Fruit fly (Drosophila melanogaster): ENCODE measurements around the gene Tspo.

Gene Tspo

DNA sequence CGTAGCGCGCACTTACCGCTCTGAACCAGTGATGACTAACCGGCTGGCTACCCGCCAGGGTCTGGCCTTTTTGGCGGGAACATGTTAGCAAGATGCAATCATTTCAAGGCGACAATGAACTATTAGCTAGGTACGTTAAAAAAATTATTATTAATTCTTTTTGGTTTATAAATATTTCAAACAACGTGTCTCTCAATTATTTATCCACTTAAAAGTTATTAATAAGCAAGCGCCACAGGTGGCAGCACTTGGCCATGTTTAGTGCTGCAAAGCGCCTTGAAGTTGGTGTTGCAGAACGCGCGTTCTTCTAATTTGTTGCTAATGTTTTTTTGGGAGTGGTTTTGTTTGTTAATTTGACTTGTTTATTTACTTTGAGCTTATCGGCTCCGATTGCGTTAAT is 14.8 kb downstream of the Tspo start, which contains the start of the genes Ipk2 and cold (continued):
- TF ChIP-seq ssp (GFP tag; IDR thresholded peaks at IDR 0.05) (peak; percentile 66), CG10979 (tag; optimal IDR thresholded peaks at IDR 0.05) (peak; percentile 67), CG32767 (GFP tag; IDR thresholded peaks at IDR 0.05) (peak; percentile 44; the same call in 1 of the 2 replicates), CG11093 (GFP tag; IDR thresholded peaks at IDR 0.05) (peak; percentile 48; the same call in 1 of the 3 replicates), HLH54F (GFP tag; optimal IDR thresholded peaks at IDR 0.05) (peak; percentile 87), zfh2 (GFP tag; optimal IDR thresholded peaks at IDR 0.05) (peak; percentile 88), CG10565 (GFP tag; optimal IDR thresholded peaks at IDR 0.05) (peak; percentile 51), CG11696 (GFP tag; IDR thresholded peaks at IDR 0.05) (no peak), NfI (GFP tag; optimal IDR thresholded peaks at IDR 0.05) (peak; percentile 85), Drgx (GFP tag; IDR thresholded peaks at IDR 0.05) (peak; percentile 40; the same call in 1 of the 2 replicates), E2f1 (GFP tag; IDR thresholded peaks at IDR 0.05) (peak; percentile 75), trem (tag; optimal IDR thresholded peaks at IDR 0.05) (peak; percentile 93), ara (GFP tag; IDR thresholded peaks at IDR 0.05) (peak; percentile 55), CG7786 (GFP tag; optimal IDR thresholded peaks at IDR 0.05) (peak; percentile 77), Neu2 (GFP tag; optimal IDR thresholded peaks at IDR 0.05; ENCODE audit: borderline replicate concordance) (no peak), CG7271 (tag; optimal IDR thresholded peaks at IDR 0.05) (no peak), CG14965 (GFP tag; optimal IDR thresholded peaks at IDR 0.05; ENCODE audit: borderline replicate concordance) (no peak), CG4854 (GFP tag; optimal IDR thresholded peaks at IDR 0.05) (peak; percentile 73), NC2α (GFP tag; optimal IDR thresholded peaks at IDR 0.05) (peak; percentile 42), Ssrp (tag; optimal IDR thresholded peaks at IDR 0.05) (peak; percentile 72), Pdp1 (GFP tag; optimal IDR thresholded peaks at IDR 0.05) (peak in 1 of 2 experiments; percentile 81), MESR4 (GFP tag; optimal IDR thresholded peaks at IDR 0.05) (peak; percentile 45), CG43689 (GFP tag; IDR thresholded peaks at IDR 0.05) (0 out of 2 replicates have a peak, but pooled peaks have one; percentile 10), br (optimal IDR thresholded peaks at IDR 0.05) (no peak), CG2712 (tag; optimal IDR thresholded peaks at IDR 0.05) (peak; percentile 82), NK7.1 (GFP tag; optimal IDR thresholded peaks at IDR 0.05) (peak; percentile 19), CG1792 (GFP tag; optimal IDR thresholded peaks at IDR 0.05) (peak; percentile 71), CG9932 (GFP tag; IDR thresholded peaks at IDR 0.05) (peak; percentile 91), Doc3 (GFP tag; IDR thresholded peaks at IDR 0.05; ENCODE audit: partially characterized antibody) (no peak), CG8290 (GFP tag; optimal IDR thresholded peaks at IDR 0.05) (peak; percentile 69), CG8290 (tag; optimal IDR thresholded peaks at IDR 0.05) (peak in 1 of 2 experiments; percentile 23), psq (GFP tag; optimal IDR thresholded peaks at IDR 0.05) (peak; percentile 70), danr (GFP tag; IDR thresholded peaks at IDR 0.05) (peak; percentile 41; the same call in 1 of the 2 replicates), Max (GFP tag; optimal IDR thresholded peaks at IDR 0.05) (peak; percentile 89), tio (GFP tag; optimal IDR thresholded peaks at IDR 0.05) (no peak), h (optimal IDR thresholded peaks at IDR 0.05) (no peak), CG7839 (tag; optimal IDR thresholded peaks at IDR 0.05) (peak; percentile 82), CG3065 (GFP tag; optimal IDR thresholded peaks at IDR 0.05) (peak; percentile 68), Fer3 (tag; optimal IDR thresholded peaks at IDR 0.05) (peak; percentile 72), rib (GFP tag; IDR thresholded peaks at IDR 0.05) (peak; percentile 43; the same call in 1 of the 2 replicates), CG8924 (tag; optimal IDR thresholded peaks at IDR 0.05) (peak; percentile 96), CG31224 (GFP tag; IDR thresholded peaks at IDR 0.05) (peak; percentile 64), CG30403 (GFP tag; optimal IDR thresholded peaks at IDR 0.05) (peak; percentile 90), CG2875 (GFP tag; optimal IDR thresholded peaks at IDR 0.05) (peak; percentile 24), YL-1 (GFP tag; optimal IDR thresholded peaks at IDR 0.05) (peak; percentile 93), lbe (GFP tag; optimal IDR thresholded peaks at IDR 0.05) (peak; percentile 80), CG6765 (GFP tag; optimal IDR thresholded peaks at IDR 0.05) (peak; percentile 40), Lim3 (GFP tag; IDR thresholded peaks at IDR 0.05) (no peak), CG1603 (tag; optimal IDR thresholded peaks at IDR 0.05) (peak; percentile 50), sug (tag; optimal IDR thresholded peaks at IDR 0.05) (no peak), Oaz (GFP tag; IDR thresholded peaks at IDR 0.05) (no peak), dpn (GFP tag; optimal IDR thresholded peaks at IDR 0.05) (peak; percentile 84 to 87)
